Worm (Caenorhabditis elegans): Measurements from ENCODE around the gene srh-200.

DNA sequence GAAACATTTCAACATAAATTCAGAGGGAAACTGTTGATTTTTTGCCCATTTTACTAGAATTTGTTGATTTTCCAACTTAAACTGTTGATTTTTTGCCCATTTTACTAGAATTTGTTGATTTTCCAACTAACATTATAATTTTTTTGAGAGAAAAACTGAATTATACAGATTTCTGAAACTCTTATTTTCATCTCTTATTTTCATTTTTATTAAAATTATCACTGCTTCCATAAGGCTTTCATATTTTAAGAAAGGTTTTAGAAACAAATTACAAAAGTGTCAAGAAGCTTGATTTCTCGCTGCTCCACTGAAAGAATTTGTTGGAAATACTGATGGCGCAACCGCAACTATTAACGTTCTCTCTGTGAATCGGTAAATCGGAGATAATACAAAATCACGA, 3.5 kb downstream of the srh-200 start:
- TF ChIP-seq dpl-1 (GFP tag; optimal IDR thresholded peaks at IDR 0.05): no peak
- no peak for TF ChIP-seq ceh-58 (GFP tag; IDR thresholded peaks at IDR 0.05)
